Fruit fly (Drosophila melanogaster) whole organism, embryonic: Measurements from ENCODE around the gene CG43255.
A peak's percentile ranks its signal among the peaks of the same experiment; 100 is the strongest.

Source experiments
- Bteb2 ChIP-seq: fragments of 200-800 bp; sonication (Bioruptor generic); optimal IDR thresholded peaks from 2 replicates; lab custom pipeline; 2016; ENCODE audit warnings: missing biosample characterization, missing genetic modification characterization
- CG10979 ChIP-seq: fragments of 200-800 bp; sonication (Bioruptor generic); optimal IDR thresholded peaks from 2 replicates; lab custom pipeline; 2018; ENCODE audit warnings: missing biosample characterization, mild to moderate bottlenecking, missing genetic modification characterization, moderate library complexity
- CG11504 ChIP-seq: fragments of 200-800 bp; sonication (Bioruptor generic); optimal IDR thresholded peaks from 3 replicates; lab custom pipeline; 2019; ENCODE audit warnings: missing biosample characterization, mild to moderate bottlenecking, missing genetic modification characterization, moderate library complexity
- CG11696 ChIP-seq: fragments of 200-800 bp; sonication (Bioruptor generic); IDR thresholded peaks from 2 replicates; pipeline ENCODE4 v1.3.6; 2022; ENCODE audit warnings: missing biosample characterization, missing genetic modification characterization
- CG11723 ChIP-seq: fragments of 200-800 bp; sonication (Bioruptor generic); optimal IDR thresholded peaks from 2 replicates; lab custom pipeline; 2017; ENCODE audit warnings: missing biosample characterization, mild to moderate bottlenecking, missing genetic modification characterization
- CG12769 ChIP-seq: fragments of 200-800 bp; sonication (Bioruptor generic); optimal IDR thresholded peaks from 2 replicates; lab custom pipeline; 2019; ENCODE audit warnings: missing biosample characterization, mild to moderate bottlenecking, missing genetic modification characterization, moderate library complexity
- CG15696 ChIP-seq: fragments of 200-800 bp; sonication (Bioruptor generic); optimal IDR thresholded peaks from 2 replicates; lab custom pipeline; 2019; ENCODE audit warnings: missing biosample characterization, mild to moderate bottlenecking, missing genetic modification characterization, moderate library complexity
- CG18011 ChIP-seq: fragments of 200-800 bp; sonication (Bioruptor generic); optimal IDR thresholded peaks from 2 replicates; lab custom pipeline; 2017; ENCODE audit warnings: missing biosample characterization, missing genetic modification characterization, mild to moderate bottlenecking, moderate library complexity, missing genotype
- CG18764 ChIP-seq: fragments of 200-800 bp; sonication (Bioruptor generic); optimal IDR thresholded peaks from 3 replicates; lab custom pipeline; 2016; ENCODE audit warnings: missing biosample characterization, missing genetic modification characterization
- CG2120 ChIP-seq: fragments of 200-800 bp; sonication (Bioruptor generic); optimal IDR thresholded peaks from 3 replicates; lab custom pipeline; 2016; ENCODE audit warnings: missing biosample characterization, missing genetic modification characterization
- CG2129 ChIP-seq: fragments of 200-800 bp; sonication (Bioruptor generic); IDR thresholded peaks from 2 replicates; pipeline ENCODE4 v1.3.6; 2022; ENCODE audit warnings: missing biosample characterization, missing genetic modification characterization; ENCODE audit not compliant: partially characterized antibody
- CG2678 ChIP-seq: fragments of 200-800 bp; sonication (Bioruptor generic); optimal IDR thresholded peaks from 3 replicates; lab custom pipeline; 2019; ENCODE audit warnings: missing biosample characterization, mild to moderate bottlenecking, missing genetic modification characterization, moderate library complexity
- CG3847 ChIP-seq: fragments of 200-800 bp; sonication (Bioruptor generic); IDR thresholded peaks from 2 replicates; pipeline ENCODE4 v1.3.6; 2022; ENCODE audit warnings: missing biosample characterization, missing genetic modification characterization
- CG6765 ChIP-seq: fragments of 200-800 bp; sonication (Bioruptor generic); optimal IDR thresholded peaks from 3 replicates; lab custom pipeline; 2017; ENCODE audit warnings: missing biosample characterization, mild to moderate bottlenecking, missing genetic modification characterization
- CG6854 ChIP-seq: fragments of 200-800 bp; sonication (Bioruptor generic); optimal IDR thresholded peaks from 3 replicates; lab custom pipeline; 2017; ENCODE audit warnings: missing biosample characterization, mild to moderate bottlenecking, missing genetic modification characterization
- CG7271 ChIP-seq: fragments of 200-800 bp; sonication (Bioruptor generic); optimal IDR thresholded peaks from 2 replicates; lab custom pipeline; 2018; ENCODE audit warnings: missing biosample characterization, mild to moderate bottlenecking, missing genetic modification characterization, moderate library complexity
- CG7357 ChIP-seq: fragments of 200-800 bp; sonication (Bioruptor generic); IDR thresholded peaks from 3 replicates; pipeline ENCODE4 v1.3.6; 2022; ENCODE audit warnings: missing biosample characterization, missing genetic modification characterization
- CG7745 ChIP-seq: fragments of 200-800 bp; sonication (Bioruptor generic); optimal IDR thresholded peaks from 2 replicates; lab custom pipeline; 2018; ENCODE audit warnings: missing biosample characterization, mild to moderate bottlenecking, missing genetic modification characterization, moderate library complexity
- CG8478 ChIP-seq: fragments of >200 bp; optimal IDR thresholded peaks from 2 replicates; lab custom pipeline; 2018
- CHES-1-like ChIP-seq: fragments of 200-800 bp; sonication (Bioruptor generic); optimal IDR thresholded peaks from 2 replicates; lab custom pipeline; 2016; ENCODE audit warnings: missing biosample characterization, missing genetic modification characterization
- CoRest ChIP-seq: fragments of 200-800 bp; sonication (Bioruptor generic); optimal IDR thresholded peaks from 3 replicates; lab custom pipeline; 2018; ENCODE audit warnings: missing biosample characterization, mild to moderate bottlenecking, missing genetic modification characterization, moderate library complexity
- Dll ChIP-seq: fragments of 200-800 bp; sonication (Bioruptor generic); IDR thresholded peaks from 4 replicates; pipeline ENCODE4 v1.3.6; 2022; ENCODE audit warnings: missing biosample characterization, missing genetic modification characterization; ENCODE audit not compliant: partially characterized antibody
- Doc3 ChIP-seq: fragments of 200-800 bp; sonication (Bioruptor generic); IDR thresholded peaks from 3 replicates; pipeline ENCODE4 v1.3.6; 2022; ENCODE audit warnings: missing biosample characterization, missing genetic modification characterization; ENCODE audit not compliant: partially characterized antibody
- Dref ChIP-seq: fragments of 200-800 bp; sonication (Bioruptor generic); IDR thresholded peaks from 2 replicates; pipeline ENCODE4 v1.3.6; 2022; ENCODE audit warnings: missing biosample characterization, missing genetic modification characterization
- Fer3 ChIP-seq: fragments of 200-800 bp; sonication (Bioruptor generic); optimal IDR thresholded peaks from 2 replicates; lab custom pipeline; 2018; ENCODE audit warnings: missing biosample characterization, mild to moderate bottlenecking, missing genetic modification characterization, moderate library complexity
- GATAe ChIP-seq: fragments of 200-800 bp; sonication (Bioruptor generic); conservative IDR thresholded peaks from 2 replicates; pipeline ENCODE4 v1.3.6; 2022; ENCODE audit warnings: missing biosample characterization, missing genetic modification characterization
- Neu2 ChIP-seq: fragments of 200-800 bp; sonication (Bioruptor generic); optimal IDR thresholded peaks from 3 replicates; lab custom pipeline; 2016; ENCODE audit warnings: missing biosample characterization, missing genetic modification characterization, borderline replicate concordance
- Rfx ChIP-seq: fragments of 200-800 bp; sonication (Bioruptor generic); IDR thresholded peaks from 2 replicates; pipeline ENCODE4 v1.3.6; 2022; ENCODE audit warnings: missing biosample characterization, missing genetic modification characterization
- Xbp1 ChIP-seq: fragments of 200-800 bp; sonication (Bioruptor generic); optimal IDR thresholded peaks from 3 replicates; lab custom pipeline; 2016; ENCODE audit warnings: missing biosample characterization, mild to moderate bottlenecking, missing genetic modification characterization
- Xrp1 ChIP-seq: fragments of 200-800 bp; sonication (Bioruptor generic); IDR thresholded peaks from 2 replicates; pipeline ENCODE4 v1.3.6; 2022; ENCODE audit warnings: missing biosample characterization, missing genetic modification characterization
- ase ChIP-seq: fragments of 200-800 bp; sonication (Bioruptor generic); IDR thresholded peaks from 3 replicates; pipeline ENCODE4 v1.3.6; 2022; ENCODE audit warnings: missing biosample characterization, missing genetic modification characterization
- cg ChIP-seq: fragments of 200-800 bp; sonication (Bioruptor generic); optimal IDR thresholded peaks from 3 replicates; lab custom pipeline; 2019; ENCODE audit warnings: missing biosample characterization, mild to moderate bottlenecking, missing genetic modification characterization, moderate library complexity
- corto ChIP-seq: fragments of 200-800 bp; sonication (Bioruptor generic); optimal IDR thresholded peaks from 2 replicates; lab custom pipeline; 2016; ENCODE audit warnings: missing biosample characterization, mild to moderate bottlenecking, missing genetic modification characterization, moderate library complexity
- disco-r ChIP-seq: fragments of 200-800 bp; sonication (Bioruptor generic); optimal IDR thresholded peaks from 2 replicates; lab custom pipeline; 2016; ENCODE audit warnings: missing biosample characterization, missing genetic modification characterization
- dysf ChIP-seq: fragments of 200-800 bp; sonication (Bioruptor generic); IDR thresholded peaks from 3 replicates; pipeline ENCODE4 v1.3.6; 2022; ENCODE audit warnings: missing biosample characterization, missing genetic modification characterization
- fd102C ChIP-seq: fragments of 200-800 bp; sonication (Bioruptor generic); optimal IDR thresholded peaks from 2 replicates; lab custom pipeline; 2018; ENCODE audit warnings: missing biosample characterization, mild to moderate bottlenecking, missing genetic modification characterization, moderate library complexity
- fru ChIP-seq: fragments of >200 bp; optimal IDR thresholded peaks from 2 replicates; lab custom pipeline; 2017
- grau ChIP-seq: fragments of 200-800 bp; optimal IDR thresholded peaks from 3 replicates; lab custom pipeline; 2019; ENCODE audit warnings: missing biosample characterization, mild to moderate bottlenecking, missing genetic modification characterization, moderate library complexity
- gsb-n ChIP-seq: fragments of 200-800 bp; sonication (Bioruptor generic); optimal IDR thresholded peaks from 3 replicates; lab custom pipeline; 2018; ENCODE audit warnings: missing biosample characterization, mild to moderate bottlenecking, missing genetic modification characterization
- hb ChIP-seq: fragments of 200-800 bp; sonication (Bioruptor generic); IDR thresholded peaks from 3 replicates; pipeline ENCODE4 v1.3.6; 2022; ENCODE audit warnings: missing biosample characterization, missing genetic modification characterization; ENCODE audit not compliant: partially characterized antibody
- hbn ChIP-seq: fragments of 200-800 bp; sonication (Bioruptor generic); IDR thresholded peaks from 2 replicates; pipeline ENCODE4 v1.3.6; 2022; ENCODE audit warnings: missing biosample characterization, missing genetic modification characterization; ENCODE audit not compliant: partially characterized antibody
- ind ChIP-seq: fragments of 200-800 bp; sonication (Bioruptor generic); optimal IDR thresholded peaks from 3 replicates; lab custom pipeline; 2016; ENCODE audit warnings: missing biosample characterization, missing genetic modification characterization
- jigr1 ChIP-seq: fragments of 200-800 bp; sonication (Bioruptor generic); IDR thresholded peaks from 3 replicates; pipeline ENCODE4 v1.3.6; 2022; ENCODE audit warnings: missing biosample characterization, missing genetic modification characterization
- mld ChIP-seq: fragments of 200-800 bp; sonication (Bioruptor generic); IDR thresholded peaks from 3 replicates; pipeline ENCODE4 v1.3.6; 2022; ENCODE audit warnings: missing biosample characterization, missing genetic modification characterization; ENCODE audit not compliant: partially characterized antibody
- sens-2 ChIP-seq: fragments of 200-800 bp; sonication (Bioruptor generic); IDR thresholded peaks from 2 replicates; pipeline ENCODE4 v1.3.6; 2022; ENCODE audit warnings: missing biosample characterization, missing genetic modification characterization
- sima ChIP-seq: fragments of 200-800 bp; sonication (Bioruptor generic); optimal IDR thresholded peaks from 2 replicates; lab custom pipeline; 2016; ENCODE audit warnings: missing biosample characterization, missing genetic modification characterization
- slbo ChIP-seq: fragments of 200-800 bp; sonication (Bioruptor generic); IDR thresholded peaks from 2 replicates; pipeline ENCODE4 v1.3.6; 2022; ENCODE audit warnings: missing biosample characterization, missing genetic modification characterization
- sob ChIP-seq: fragments of 200-800 bp; sonication (Bioruptor generic); IDR thresholded peaks from 2 replicates; pipeline ENCODE4 v1.3.6; 2022; ENCODE audit warnings: missing biosample characterization, missing genetic modification characterization
- sug ChIP-seq: fragments of 200-800 bp; optimal IDR thresholded peaks from 2 replicates; lab custom pipeline; 2019; ENCODE audit warnings: missing biosample characterization, mild to moderate bottlenecking, missing genetic modification characterization, moderate library complexity
- unc-4 ChIP-seq: fragments of 200-800 bp; sonication (Bioruptor generic); IDR thresholded peaks from 2 replicates; pipeline ENCODE4 v1.3.6; 2022; ENCODE audit warnings: missing biosample characterization, missing genetic modification characterization; ENCODE audit not compliant: partially characterized antibody

The CG43255 gene

DNA sequence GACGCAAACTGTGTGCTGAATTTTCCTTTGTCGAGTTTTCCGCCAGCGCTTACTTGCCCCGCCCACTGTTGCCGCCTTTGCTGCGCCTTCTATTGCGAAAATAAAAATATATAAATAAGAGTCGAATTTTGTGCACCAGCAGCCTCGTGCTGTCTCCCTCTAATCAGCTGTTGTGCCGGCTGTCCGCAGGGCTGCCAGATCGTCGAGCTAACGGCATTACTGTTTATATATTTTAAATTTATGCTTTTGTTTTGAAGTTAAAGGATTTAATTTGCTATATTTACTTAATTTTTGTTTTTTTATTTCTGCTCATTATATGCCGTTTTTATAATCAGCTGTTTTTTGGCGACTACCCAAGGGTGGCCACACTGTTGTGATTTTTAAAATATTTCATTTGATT lies 23.7 kb upstream of the CG43255 start, which contains the start of gene Uros1 (continued):
- TF ChIP-seq grau (tag; lab: Kevin White, UChicago) (peak; percentile 26), Fer3 (tag; lab: Kevin White, UChicago) (no peak), CG15696 (tag; lab: Kevin White, UChicago) (no peak), corto (GFP tag; lab: Kevin White, UChicago) (no peak), CG6854 (GFP tag; lab: Kevin White, UChicago) (no peak), CG2678 (tag; lab: Kevin White, UChicago) (peak; percentile 25), sug (tag; lab: Kevin White, UChicago) (peak; percentile 14), Dref (GFP tag; lab: Robert Waterston, UW) (peak; percentile 38; the same call in 1 of the 2 replicates), unc-4 (GFP tag; lab: Robert Waterston, UW) (peak; percentile 26; the same call in 1 of the 2 replicates), fru (lab: Kevin White, UChicago) (no peak), Xbp1 (GFP tag; lab: Kevin White, UChicago) (peak; percentile 36), dysf (GFP tag; lab: Robert Waterston, UW) (0 out of 3 replicates have a peak, but pooled peaks have one; percentile 12), jigr1 (GFP tag; lab: Robert Waterston, UW) (no peak), Rfx (GFP tag; lab: Robert Waterston, UW) (peak; percentile 55; the same call in 1 of the 2 replicates), CG18011 (no peak), disco-r (no peak), CG11696 (GFP tag; lab: Robert Waterston, UW) (0 out of 2 replicates have a peak, but pooled peaks have one; percentile 41), CG6765 (GFP tag; lab: Kevin White, UChicago) (no peak), CHES-1-like (GFP tag; lab: Kevin White, UChicago) (no peak), fd102C (GFP tag; lab: Kevin White, UChicago) (no peak), GATAe (GFP tag; lab: Robert Waterston, UW) (no peak), CG18764 (peak; percentile 8), Neu2 (no peak), CG11504 (peak; percentile 19), hbn (GFP tag; lab: Robert Waterston, UW) (peak; percentile 38; the same call in 1 of the 2 replicates), CG8478 (lab: Kevin White, UChicago) (no peak), CG12769 (tag; lab: Kevin White, UChicago) (no peak), ase (GFP tag; lab: Robert Waterston, UW) (0 out of 3 replicates have a peak, but pooled peaks have one; percentile 37), CG7745 (tag; lab: Kevin White, UChicago) (no peak), Dll (no peak; the same call in 3 of the 4 replicates), CG10979 (no peak), sob (GFP tag; lab: Robert Waterston, UW) (peak; percentile 47), CG3847 (GFP tag; lab: Robert Waterston, UW) (peak; percentile 34; the same call in 1 of the 2 replicates), CG11723 (no peak), CG7357 (GFP tag; lab: Robert Waterston, UW) (no peak; the same call in 2 of the 3 replicates), CG2129 (GFP tag; lab: Robert Waterston, UW) (no peak), slbo (GFP tag; lab: Robert Waterston, UW) (peak; percentile 57; the same call in 1 of the 2 replicates), hb (GFP tag; lab: Robert Waterston, UW) (no peak), gsb-n (tag; lab: Kevin White, UChicago) (no peak), Xrp1 (peak; percentile 70), mld (GFP tag; lab: Robert Waterston, UW) (no peak), Doc3 (GFP tag; lab: Robert Waterston, UW) (0 out of 3 replicates have a peak, but pooled peaks have one; percentile 26), sima (GFP tag; lab: Kevin White, UChicago) (no peak), cg (GFP tag; lab: Kevin White, UChicago) (no peak), CoRest (tag; lab: Kevin White, UChicago) (peak; percentile 48), CG7271 (no peak), Bteb2 (GFP tag; lab: Kevin White, UChicago) (no peak), sens-2 (GFP tag; lab: Robert Waterston, UW) (no peak), ind (GFP tag; lab: Kevin White, UChicago) (peak; percentile 29), CG2120 (GFP tag; lab: Kevin White, UChicago) (peak; percentile 50)
